Fruit fly (Drosophila melanogaster): ENCODE results near the gene RpL22.
A peak's percentile ranks its signal among the peaks of the same experiment; 100 is the strongest.

The RpL22 gene

dm6 chrX:771431-772064 is 6.6 kb upstream of the RpL22 start (continued):
- no peak for TF ChIP-seq dsx (GFP tag; optimal IDR thresholded peaks at IDR 0.05; ENCODE audit: poor library complexity, severe bottlenecking)
- TF ChIP-seq CG6163 (GFP tag; IDR thresholded peaks at IDR 0.05) = 0 out of 3 replicates have a peak, but pooled peaks have one; percentile 31
- TF ChIP-seq CG4318 (GFP tag; optimal IDR thresholded peaks at IDR 0.05) = no peak
- no peak for TF ChIP-seq dac (GFP tag; optimal IDR thresholded peaks at IDR 0.05)
- peak; percentile 2 for TF ChIP-seq acj6 (GFP tag; optimal IDR thresholded peaks at IDR 0.05)
- TF ChIP-seq net (GFP tag; optimal IDR thresholded peaks at IDR 0.05) = no peak
- peak; percentile 19 for TF ChIP-seq CG3919 (GFP tag; optimal IDR thresholded peaks at IDR 0.05)
- TF ChIP-seq Hr38 (GFP tag; optimal IDR thresholded peaks at IDR 0.05) = no peak
- no peak for TF ChIP-seq CG9139 (GFP tag; optimal IDR thresholded peaks at IDR 0.05)
- no peak for TF ChIP-seq topi (GFP tag; optimal IDR thresholded peaks at IDR 0.05)
- TF ChIP-seq vri (GFP tag; optimal IDR thresholded peaks at IDR 0.05) = no peak
- TF ChIP-seq Eip78C (GFP tag) = peak; percentile 53
- no peak for TF ChIP-seq fd85E (GFP tag; optimal IDR thresholded peaks at IDR 0.05)
- TF ChIP-seq Eip75B (GFP tag; optimal IDR thresholded peaks at IDR 0.05) = peak; percentile 0
- no peak for TF ChIP-seq achi (GFP tag; optimal IDR thresholded peaks at IDR 0.05)
- no peak for TF ChIP-seq CG16779 (tag; optimal IDR thresholded peaks at IDR 0.05)
- no peak for TF ChIP-seq CG6854 (GFP tag; optimal IDR thresholded peaks at IDR 0.05)
- TF ChIP-seq Sox102F (GFP tag; optimal IDR thresholded peaks at IDR 0.05) = no peak
- no peak for TF ChIP-seq CG6276 (GFP tag; optimal IDR thresholded peaks at IDR 0.05)
- TF ChIP-seq CG1621 (tag; optimal IDR thresholded peaks at IDR 0.05) = peak; percentile 8
- no peak for TF ChIP-seq CG34406 (GFP tag; optimal IDR thresholded peaks at IDR 0.05)
- TF ChIP-seq Eip93F (GFP tag; optimal IDR thresholded peaks at IDR 0.05) = no peak

DNA sequence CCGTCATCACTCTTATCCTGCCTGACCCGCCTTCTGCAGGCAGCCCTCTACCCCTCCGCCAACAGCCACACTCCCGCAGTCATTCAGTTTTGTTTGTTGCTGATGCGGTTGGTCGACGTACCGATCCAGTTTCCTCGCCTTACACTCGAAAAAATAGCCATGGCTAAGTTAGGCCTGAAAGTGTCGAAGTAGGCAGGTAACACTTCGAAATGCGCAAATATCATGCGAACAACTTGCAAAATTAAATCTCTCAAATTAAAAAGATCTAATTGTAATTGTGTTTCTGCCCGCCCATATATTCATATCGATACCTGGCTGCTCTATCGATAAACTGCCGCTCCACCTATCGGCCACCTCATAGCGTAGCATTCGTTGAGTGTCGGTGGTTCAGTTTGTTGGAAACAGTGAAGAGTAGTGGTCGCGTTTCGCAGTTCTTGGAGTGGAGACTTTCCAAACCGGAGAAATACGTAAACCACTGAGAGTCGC is 4.8 kb upstream of the RpL22 start, which contains the start of gene fz3:
Gene fz3 (plus strand): TSS at position 307 of the 486 bp plus-strand sequence.
- peak; percentile 94 for TF ChIP-seq Eip78C (GFP tag)
- TF ChIP-seq topi (GFP tag; optimal IDR thresholded peaks at IDR 0.05) = peak; percentile 86
- peak; percentile 59 for TF ChIP-seq acj6 (GFP tag; optimal IDR thresholded peaks at IDR 0.05)
- peak; percentile 31 for TF ChIP-seq CG8319 (GFP tag; optimal IDR thresholded peaks at IDR 0.05)
- TF ChIP-seq Hr38 (GFP tag; optimal IDR thresholded peaks at IDR 0.05) = no peak
- TF ChIP-seq cyc (GFP tag; optimal IDR thresholded peaks at IDR 0.05) = peak; percentile 71
- TF ChIP-seq ss (GFP tag; optimal IDR thresholded peaks at IDR 0.05) = peak; percentile 47 to 76
- peak; percentile 80 for TF ChIP-seq CG6163 (GFP tag; IDR thresholded peaks at IDR 0.05)
- peak; percentile 65 for TF ChIP-seq CG34406 (GFP tag; optimal IDR thresholded peaks at IDR 0.05)
- peak; percentile 74 for TF ChIP-seq Hr39 (GFP tag; optimal IDR thresholded peaks at IDR 0.05)
- peak; percentile 62 for TF ChIP-seq CG7368 (GFP tag; optimal IDR thresholded peaks at IDR 0.05)
- TF ChIP-seq vri (GFP tag; optimal IDR thresholded peaks at IDR 0.05) = peak; percentile 76
- peak; percentile 40 for TF ChIP-seq CG11762 (GFP tag; optimal IDR thresholded peaks at IDR 0.05; ENCODE audit: insufficient read depth)
- TF ChIP-seq pdm3 (GFP tag; optimal IDR thresholded peaks at IDR 0.05) = peak; percentile 76
- TF ChIP-seq CG6792 (GFP tag; optimal IDR thresholded peaks at IDR 0.05) = peak; percentile 66
- TF ChIP-seq lz (GFP tag; optimal IDR thresholded peaks at IDR 0.05) = peak; percentile 81
- no peak for TF ChIP-seq Gug (GFP tag; IDR thresholded peaks at IDR 0.05)
- TF ChIP-seq achi (GFP tag; optimal IDR thresholded peaks at IDR 0.05) = peak; percentile 64
- TF ChIP-seq CG15336 (GFP tag; IDR thresholded peaks at IDR 0.05) = peak; percentile 74
- peak in 1 of 2 experiments; percentile 58 for TF ChIP-seq salr (GFP tag; optimal IDR thresholded peaks at IDR 0.05)
- TF ChIP-seq spab (GFP tag; optimal IDR thresholded peaks at IDR 0.05) = peak; percentile 36
- peak; percentile 76 for TF ChIP-seq Sox14 (GFP tag; optimal IDR thresholded peaks at IDR 0.05)
- no peak for TF ChIP-seq Eip93F (GFP tag; optimal IDR thresholded peaks at IDR 0.05)
- TF ChIP-seq Lpt (GFP tag; optimal IDR thresholded peaks at IDR 0.05) = peak; percentile 32
- peak; percentile 44 for TF ChIP-seq CG11902 (GFP tag; optimal IDR thresholded peaks at IDR 0.05)
- peak; percentile 73 for TF ChIP-seq Smox (GFP tag; optimal IDR thresholded peaks at IDR 0.05)
- TF ChIP-seq fkh (GFP tag; optimal IDR thresholded peaks at IDR 0.05) = no peak
- TF ChIP-seq esn (GFP tag; optimal IDR thresholded peaks at IDR 0.05) = peak; percentile 82
- TF ChIP-seq fd59A (GFP tag; optimal IDR thresholded peaks at IDR 0.05) = peak; percentile 47
- peak; percentile 89 for TF ChIP-seq svp (GFP tag)
- no peak for TF ChIP-seq CG11294 (GFP tag; IDR thresholded peaks at IDR 0.05)
- TF ChIP-seq CG10631 (GFP tag; optimal IDR thresholded peaks at IDR 0.05) = peak; percentile 77
- TF ChIP-seq Eip75B (GFP tag; optimal IDR thresholded peaks at IDR 0.05) = peak; percentile 80
- peak; percentile 72 for TF ChIP-seq CG1621 (tag; optimal IDR thresholded peaks at IDR 0.05)
- TF ChIP-seq fd85E (GFP tag; optimal IDR thresholded peaks at IDR 0.05) = no peak
- peak; percentile 76 for TF ChIP-seq net (GFP tag; optimal IDR thresholded peaks at IDR 0.05)
- peak; percentile 24 for TF ChIP-seq CG16779 (tag; optimal IDR thresholded peaks at IDR 0.05)
- peak; percentile 61 for TF ChIP-seq CG31627 (GFP tag; optimal IDR thresholded peaks at IDR 0.05)
- peak; percentile 82 for TF ChIP-seq Met (GFP tag; optimal IDR thresholded peaks at IDR 0.05)
